Fruit fly (Drosophila melanogaster) whole organism: ENCODE results near the gene CG12231.

Experiments used
- CG8478 ChIP-seq: fragments of >200 bp; optimal IDR thresholded peaks from 2 replicates; lab custom pipeline; 2018; ENCODE audit warnings: inconsistent platforms
- psq ChIP-seq: fragments of >200 bp; optimal IDR thresholded peaks from 2 replicates; lab custom pipeline; 2017
- usp ChIP-seq: fragments of >200 bp; optimal IDR thresholded peaks from 2 replicates; lab custom pipeline; 2017; ENCODE audit warnings: missing biosample characterization, missing genetic modification characterization, mixed read lengths

DNA sequence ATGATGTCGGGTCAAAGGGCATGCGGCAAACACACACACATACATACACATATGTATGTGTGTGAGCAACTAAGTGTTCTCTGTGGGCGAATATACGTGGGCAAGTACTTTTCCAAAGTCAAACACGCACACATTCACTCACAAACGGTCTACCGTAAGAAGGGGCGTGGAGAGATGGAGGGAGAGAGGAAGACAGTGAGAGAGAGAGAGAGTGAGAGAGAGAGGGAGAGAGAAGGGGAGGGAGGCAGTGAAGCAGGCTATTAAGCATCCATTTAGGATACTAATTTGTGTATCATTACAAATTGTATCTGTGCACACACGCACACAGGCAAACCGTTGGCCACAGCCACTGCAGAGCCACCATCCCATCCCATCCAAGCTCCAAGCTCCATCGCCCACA, 16.9 kb upstream of the CG12231 start:
- TF ChIP-seq psq, result no peak
- TF ChIP-seq CG8478, result no peak
- TF ChIP-seq usp (GFP tag; lab: Kevin White, UChicago), result no peak
